Worm (Caenorhabditis elegans) whole organism, young adult: ENCODE data around the gene F32E10.8.

ENCODE experiments used
- C17E4.6 ChIP-seq: fragments of 200-800 bp; sonication (Bioruptor generic); IDR thresholded peaks from 2 replicates; pipeline ENCODE4 v1.3.6; 2022; ENCODE audit warnings: missing genetic modification reagents, missing genetic modification characterization, missing compliant biosample characterization
- F49E8.2 ChIP-seq: sonication (generic microtip); optimal IDR thresholded peaks from 3 replicates; lab custom pipeline; 2017; ENCODE audit warnings: missing genetic modification characterization, mild to moderate bottlenecking, missing compliant biosample characterization, antibody characterized with exemption, moderate library complexity; ENCODE audit not compliant: insufficient read depth
- F52B5.7 ChIP-seq: sonication (generic microtip); optimal IDR thresholded peaks from 2 replicates; lab custom pipeline; 2016; ENCODE audit warnings: mild to moderate bottlenecking, missing genetic modification characterization, missing compliant biosample characterization
- F57A8.1 ChIP-seq: fragments of 200-800 bp; sonication (Bioruptor generic); optimal IDR thresholded peaks from 2 replicates; lab custom pipeline; 2018; ENCODE audit warnings: mild to moderate bottlenecking, missing genetic modification characterization, moderate library complexity, missing compliant biosample characterization
- K12H6.12 ChIP-seq: fragments of 200-800 bp; sonication (Bioruptor generic); optimal IDR thresholded peaks from 2 replicates; lab custom pipeline; 2018; ENCODE audit warnings: mild to moderate bottlenecking, missing genetic modification characterization, missing compliant biosample characterization
- T07F8.4 ChIP-seq: sonication (generic microtip); optimal IDR thresholded peaks from 2 replicates; lab custom pipeline; 2016; ENCODE audit warnings: mild to moderate bottlenecking, missing genetic modification characterization, moderate library complexity, missing compliant biosample characterization
- aptf-3 ChIP-seq: fragments of 200-800 bp; sonication (Bioruptor generic); IDR thresholded peaks from 2 replicates; pipeline ENCODE4 v1.3.6; 2022; ENCODE audit warnings: missing genetic modification characterization, missing compliant biosample characterization
- attf-3 ChIP-seq: fragments of 200-800 bp; sonication (Bioruptor generic); conservative IDR thresholded peaks from 2 replicates; pipeline ENCODE4 v1.3.6; 2022; ENCODE audit warnings: missing genetic modification reagents, missing genetic modification characterization, missing compliant biosample characterization
- ccch-3 ChIP-seq: fragments of 200-800 bp; sonication (Bioruptor generic); optimal IDR thresholded peaks from 2 replicates; lab custom pipeline; 2018; ENCODE audit warnings: mild to moderate bottlenecking, missing genetic modification characterization, missing compliant biosample characterization
- cebp-1 ChIP-seq, 2 experiments: fragments of 200-800 bp in 1 of 2; sonication (Bioruptor generic) in 1 of 2; sonication (generic microtip) in 1 of 2; IDR thresholded peaks in 1 of 2; optimal IDR thresholded peaks in 1 of 2; 2 replicates each; pipeline versions ENCODE4 v1.3.6 to Lab custom; 2017 to 2022; ENCODE audit warnings: missing compliant biosample characterization in 2 of 2, missing genetic modification characterization in 2 of 2, mild to moderate bottlenecking in 1 of 2, missing genetic modification reagents in 1 of 2, moderate library complexity in 1 of 2
- cebp-2 ChIP-seq: fragments of 200-800 bp; sonication (Bioruptor generic); IDR thresholded peaks from 2 replicates; pipeline ENCODE4 v1.3.6; 2022; ENCODE audit warnings: missing genetic modification characterization, missing compliant biosample characterization
- ceh-100 ChIP-seq: fragments of 200-800 bp; sonication (Bioruptor generic); IDR thresholded peaks from 2 replicates; pipeline ENCODE4 v1.3.6; 2022; ENCODE audit warnings: missing genetic modification reagents, missing genetic modification characterization, missing compliant biosample characterization
- dox-1 ChIP-seq: fragments of 200-800 bp; sonication (Bioruptor generic); IDR thresholded peaks from 2 replicates; pipeline ENCODE4 v1.3.6; 2022; ENCODE audit warnings: missing genetic modification reagents, missing genetic modification characterization, missing compliant biosample characterization
- dpff-1 ChIP-seq: sonication (generic microtip); optimal IDR thresholded peaks from 2 replicates; lab custom pipeline; 2017; ENCODE audit warnings: mild to moderate bottlenecking, missing genetic modification characterization, missing compliant biosample characterization
- dpl-1 ChIP-seq: fragments of 150-350 bp; optimal IDR thresholded peaks from 2 replicates; lab custom pipeline; 2014; ENCODE audit warnings: missing biosample characterization, missing genetic modification reagents, missing genetic modification characterization
- egl-18 ChIP-seq: fragments of 200-800 bp; sonication (Bioruptor generic); IDR thresholded peaks from 2 replicates; pipeline ENCODE4 v1.3.6; 2022; ENCODE audit warnings: missing genetic modification reagents, missing genetic modification characterization, missing compliant biosample characterization
- egl-44 ChIP-seq: fragments of 200-800 bp; sonication (Bioruptor generic); IDR thresholded peaks from 2 replicates; pipeline ENCODE4 v1.3.6; 2022; ENCODE audit warnings: missing genetic modification reagents, missing genetic modification characterization, missing compliant biosample characterization
- hmg-1.2 ChIP-seq: fragments of 200-800 bp; sonication (Bioruptor generic); IDR thresholded peaks from 2 replicates; pipeline ENCODE4 v1.3.6; 2022; ENCODE audit warnings: missing genetic modification reagents, missing genetic modification characterization, missing compliant biosample characterization
- hmg-20 ChIP-seq: fragments of 200-800 bp; sonication (Bioruptor generic); IDR thresholded peaks from 2 replicates; pipeline ENCODE4 v1.3.6; 2022; ENCODE audit warnings: missing genetic modification reagents, missing genetic modification characterization, missing compliant biosample characterization
- hsf-1 ChIP-seq: fragments of 200-800 bp; sonication (Bioruptor generic); IDR thresholded peaks from 2 replicates; pipeline ENCODE4 v1.3.6; 2022; ENCODE audit warnings: missing genetic modification reagents, missing genetic modification characterization, missing compliant biosample characterization
- lin-35 ChIP-seq, 3 experiments: fragments of 150-350 bp in 2 of 3; sonication (generic microtip) in 1 of 3; optimal IDR thresholded peaks; 2 replicates each; lab custom pipeline; 2014 to 2018; ENCODE audit warnings: missing biosample characterization in 3 of 3, missing genetic modification characterization in 3 of 3, missing genetic modification reagents in 3 of 3
- lin-40 ChIP-seq: sonication (generic microtip); optimal IDR thresholded peaks from 2 replicates; lab custom pipeline; 2016; ENCODE audit warnings: missing genetic modification characterization, mild to moderate bottlenecking, missing compliant biosample characterization, missing genotype, missing genetic modification reagents
- lsl-1 ChIP-seq: fragments of 200-800 bp; sonication (Bioruptor generic); optimal IDR thresholded peaks from 2 replicates; lab custom pipeline; 2018; ENCODE audit warnings: mild to moderate bottlenecking, missing genetic modification characterization, moderate library complexity, missing compliant biosample characterization
- lsy-27 ChIP-seq: sonication (generic microtip); optimal IDR thresholded peaks from 2 replicates; lab custom pipeline; 2017; ENCODE audit warnings: missing genetic modification characterization, mild to moderate bottlenecking, missing compliant biosample characterization, antibody characterized with exemption, missing genotype, borderline replicate concordance; ENCODE audit not compliant: insufficient read depth
- madf-8 ChIP-seq: fragments of 200-800 bp; sonication (Bioruptor generic); conservative IDR thresholded peaks from 2 replicates; pipeline ENCODE4 v1.3.6; 2022; ENCODE audit warnings: missing genetic modification reagents, missing genetic modification characterization, missing compliant biosample characterization
- nfya-1 ChIP-seq: sonication (generic microtip); optimal IDR thresholded peaks from 2 replicates; lab custom pipeline; 2017; ENCODE audit warnings: antibody characterized with exemption, missing compliant biosample characterization, missing genetic modification characterization, borderline replicate concordance; ENCODE audit not compliant: insufficient read depth
- nfya-2 ChIP-seq: fragments of 200-800 bp; sonication (Bioruptor generic); IDR thresholded peaks from 2 replicates; pipeline ENCODE4 v1.3.6; 2022; ENCODE audit warnings: missing genetic modification reagents, missing genetic modification characterization, missing compliant biosample characterization
- nhr-80 ChIP-seq: sonication (generic microtip); optimal IDR thresholded peaks from 2 replicates; lab custom pipeline; 2016; ENCODE audit warnings: missing genetic modification characterization, missing compliant biosample characterization
- pbrm-1 ChIP-seq: fragments of 200-800 bp; sonication (Bioruptor generic); IDR thresholded peaks from 2 replicates; pipeline ENCODE4 v1.3.6; 2022; ENCODE audit warnings: missing genetic modification reagents, missing genetic modification characterization, missing compliant biosample characterization
- pha-4 ChIP-seq: fragments of 150-350 bp; sonication (generic microtip); optimal IDR thresholded peaks from 2 replicates; lab custom pipeline; 2014; ENCODE audit warnings: missing biosample characterization, missing genetic modification reagents, missing genetic modification characterization
- snpc-3.4 ChIP-seq: sonication (generic microtip); optimal IDR thresholded peaks from 2 replicates; lab custom pipeline; 2017; ENCODE audit warnings: missing genetic modification characterization, mild to moderate bottlenecking, missing compliant biosample characterization, antibody characterized with exemption, moderate library complexity, missing genotype, missing genetic modification reagents
- tbp1 ChIP-seq: fragments of 200-800 bp; sonication (Bioruptor generic); optimal IDR thresholded peaks from 2 replicates; lab custom pipeline; 2018; ENCODE audit warnings: mild to moderate bottlenecking, missing genetic modification characterization, missing compliant biosample characterization
- unc-62 ChIP-seq: fragments of 150-350 bp; optimal IDR thresholded peaks from 2 replicates; lab custom pipeline; 2014; ENCODE audit warnings: missing biosample characterization, missing genetic modification reagents, missing genetic modification characterization
- zim-3 ChIP-seq: sonication (generic microtip); optimal IDR thresholded peaks from 2 replicates; lab custom pipeline; 2017; ENCODE audit warnings: mild to moderate bottlenecking, missing genetic modification characterization, moderate library complexity, missing compliant biosample characterization
- ztf-22 ChIP-seq: fragments of 200-800 bp; sonication (Bioruptor generic); optimal IDR thresholded peaks from 2 replicates; lab custom pipeline; 2018; ENCODE audit warnings: mild to moderate bottlenecking, missing genetic modification characterization, moderate library complexity, missing compliant biosample characterization
- ztf-25 ChIP-seq: fragments of 200-800 bp; sonication (Bioruptor generic); IDR thresholded peaks from 2 replicates; pipeline ENCODE4 v1.3.6; 2022; ENCODE audit warnings: missing genetic modification reagents, missing genetic modification characterization, missing compliant biosample characterization
- ztf-6 ChIP-seq: fragments of 200-800 bp; sonication (Bioruptor generic); IDR thresholded peaks from 2 replicates; pipeline ENCODE4 v1.3.6; 2022; ENCODE audit warnings: missing genetic modification reagents, missing genetic modification characterization, missing compliant biosample characterization

The F32E10.8 gene

DNA sequence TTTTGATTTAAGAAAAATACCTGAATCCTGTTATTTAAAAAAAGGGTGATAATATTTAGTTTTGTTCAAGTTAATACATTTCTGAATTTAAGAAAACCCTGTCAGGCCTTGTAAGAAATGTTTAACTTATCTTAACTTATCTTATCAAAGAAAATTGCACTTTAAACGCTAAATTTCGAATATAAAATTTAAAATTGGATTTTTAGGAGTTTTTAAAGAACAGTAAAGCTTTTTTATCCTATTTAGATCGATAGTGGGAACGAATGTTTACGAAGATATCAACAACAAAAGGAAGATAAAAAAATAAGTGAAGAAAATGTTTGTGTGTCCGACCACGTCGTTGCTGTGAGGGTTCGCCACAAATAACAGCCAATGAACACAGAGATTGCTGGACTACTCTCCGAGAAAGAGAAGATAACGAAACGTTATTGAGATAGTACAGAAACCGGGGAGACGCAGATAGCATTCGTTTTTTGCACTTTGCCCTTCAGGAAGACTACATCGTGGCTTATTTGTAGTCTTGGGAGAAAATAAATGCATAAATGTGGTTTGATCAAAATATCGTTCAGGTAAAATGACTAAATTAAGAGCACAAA is 14.4 kb upstream of the F32E10.8 start, which contains the start of gene dif-1 (continued):
- TF ChIP-seq ceh-100 (GFP tag; lab: Robert Waterston, UW) (no peak), cebp-1 (GFP tag; IDR thresholded peaks at IDR 0.05; lab: Robert Waterston, UW) (no peak), cebp-1 (tag; optimal IDR thresholded peaks at IDR 0.05; lab: Kevin White, UChicago) (peak; percentile 53), C17E4.6 (no peak), hmg-20 (GFP tag; lab: Robert Waterston, UW) (no peak), zim-3 (no peak), aptf-3 (no peak), ztf-6 (GFP tag; lab: Robert Waterston, UW) (no peak), snpc-3.4 (tag; lab: Kevin White, UChicago) (no peak), ztf-22 (GFP tag; lab: Kevin White, UChicago) (no peak), pha-4 (tag; lab: Kevin White, UChicago) (no peak), nhr-80 (tag; lab: Kevin White, UChicago) (peak; percentile 64), ztf-25 (GFP tag; lab: Robert Waterston, UW) (no peak), egl-18 (no peak), dox-1 (GFP tag; lab: Robert Waterston, UW) (no peak), ccch-3 (GFP tag; lab: Kevin White, UChicago) (no peak), hsf-1 (no peak), dpl-1 (GFP tag; lab: Kevin White, UChicago) (no peak), lin-40 (tag; lab: Kevin White, UChicago) (peak; percentile 34), F49E8.2 (no peak), attf-3 (GFP tag; lab: Robert Waterston, UW) (no peak), egl-44 (GFP tag; lab: Robert Waterston, UW) (no peak), nfya-1 (tag; lab: Kevin White, UChicago) (no peak), lin-35 (GFP tag; optimal IDR thresholded peaks at IDR 0.05; lab: Kevin White, UChicago) (no peak), madf-8 (no peak), tbp1 (GFP tag; lab: Kevin White, UChicago) (peak; percentile 19), F52B5.7 (tag; lab: Kevin White, UChicago) (no peak), unc-62 (GFP tag; lab: Kevin White, UChicago) (no peak), dpff-1 (tag; lab: Kevin White, UChicago) (no peak), cebp-2 (no peak), pbrm-1 (GFP tag; lab: Robert Waterston, UW) (0 out of 2 replicates have a peak, but pooled peaks have one; percentile 13)

DNA sequence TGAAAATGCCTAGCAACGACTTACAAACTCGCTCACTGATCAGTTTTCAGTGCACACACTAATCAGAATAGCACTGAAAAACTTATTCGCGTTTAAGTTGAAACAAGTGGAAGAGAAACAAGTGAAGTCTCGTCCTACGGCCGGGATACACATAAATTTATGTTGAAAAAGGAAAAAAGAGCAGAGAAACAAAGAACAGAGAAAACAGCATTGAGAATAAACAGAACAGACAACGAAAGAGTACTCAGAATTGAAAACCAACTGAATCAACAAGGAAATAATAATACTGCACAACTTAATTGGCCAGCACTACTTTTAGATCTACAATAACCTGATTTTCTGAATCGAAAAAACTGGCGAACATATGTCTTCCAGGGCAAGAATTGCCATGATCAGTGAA is 13.1 kb upstream of the F32E10.8 start, which contains the start of gene F49E8.6:
Gene F49E8.6 (minus strand): TSS at position 317 of the 400 bp plus-strand sequence.
- TF ChIP-seq K12H6.12 (tag; lab: Kevin White, UChicago) (no peak), hmg-1.2 (GFP tag; lab: Robert Waterston, UW) (peak; percentile 38; the same call in 1 of the 2 replicates)

ce11 chrIV:7556265-7556866 is 11.0 kb upstream of the F32E10.8 start, which contains the start of the genes F49E8.7, F49E8.8 and nprl-2:
Gene F49E8.7 (minus strand): TSS chrIV:7556365.
Gene F49E8.8 (plus strand): TSS chrIV:7556637.
Gene nprl-2 (plus strand): TSS chrIV:7556816.
- TF ChIP-seq T07F8.4 = no peak
- no peak for TF ChIP-seq cebp-1 (GFP tag; IDR thresholded peaks at IDR 0.05; lab: Robert Waterston, UW)
- TF ChIP-seq cebp-1 (tag; optimal IDR thresholded peaks at IDR 0.05; lab: Kevin White, UChicago) = no peak
- TF ChIP-seq lsy-27 = no peak
- no peak for TF ChIP-seq lsl-1 (GFP tag; lab: Kevin White, UChicago)
- TF ChIP-seq F57A8.1 (GFP tag; lab: Kevin White, UChicago) = no peak
- TF ChIP-seq nfya-2 (GFP tag; lab: Robert Waterston, UW) = no peak
- TF ChIP-seq snpc-3.4 (tag; lab: Kevin White, UChicago) = no peak
